Fruit fly (Drosophila melanogaster) whole organism, adult: ENCODE results near the gene CG2059.

Experiments used
- CG1620 ChIP-seq: fragments of 200-800 bp; sonication (Bioruptor generic); optimal IDR thresholded peaks from 2 replicates; lab custom pipeline; 2016; ENCODE audit warnings: missing biosample characterization, missing genetic modification characterization
- CG5204 ChIP-seq: fragments of 200-800 bp; sonication (Bioruptor generic); optimal IDR thresholded peaks from 2 replicates; lab custom pipeline; 2016; ENCODE audit warnings: missing biosample characterization, missing genetic modification characterization
- Crg-1 ChIP-seq: fragments of 200-800 bp; sonication (Bioruptor generic); optimal IDR thresholded peaks from 2 replicates; lab custom pipeline; 2016; ENCODE audit warnings: missing biosample characterization, missing genetic modification characterization
- Mnt ChIP-seq: fragments of 200-800 bp; sonication (Bioruptor generic); optimal IDR thresholded peaks from 2 replicates; lab custom pipeline; 2016; ENCODE audit warnings: missing biosample characterization, mild to moderate bottlenecking, missing genetic modification characterization
- cic ChIP-seq: fragments of 200-800 bp; sonication (Bioruptor generic); optimal IDR thresholded peaks from 2 replicates; lab custom pipeline; 2017; ENCODE audit warnings: missing biosample characterization, mild to moderate bottlenecking, missing genetic modification characterization, moderate library complexity
- pad ChIP-seq: fragments of 200-800 bp; sonication (Bioruptor generic); optimal IDR thresholded peaks from 3 replicates; lab custom pipeline; 2017; ENCODE audit warnings: missing biosample characterization, missing genetic modification characterization, mild to moderate bottlenecking, moderate library complexity, missing genetic modification reagents

- TF ChIP-seq CG5204 (GFP tag; lab: Kevin White, UChicago) (no peak), CG1620 (GFP tag; lab: Kevin White, UChicago) (no peak), pad (no peak), cic (GFP tag; lab: Kevin White, UChicago) (no peak), Mnt (no peak), Crg-1 (GFP tag; lab: Kevin White, UChicago) (no peak)
Measured at dm6 chrX:7302329-7302728, 16.2 kb downstream of the CG2059 start.
